Worm (Caenorhabditis elegans) whole organism, L4/young adult: Measurements from ENCODE around the gene Y56A3A.33.

Experiments
- W03F9.2 ChIP-seq: fragments of 150-350 bp; optimal IDR thresholded peaks from 2 replicates; lab custom pipeline; 2014; ENCODE audit warnings: missing biosample characterization, missing genetic modification characterization
- dao-5 ChIP-seq: sonication (generic microtip); optimal IDR thresholded peaks from 2 replicates; lab custom pipeline; 2016; ENCODE audit warnings: missing genotype, missing genetic modification characterization, moderate library complexity, missing compliant biosample characterization
- him-1 ChIP-seq: sonication (generic microtip); optimal IDR thresholded peaks from 2 replicates; lab custom pipeline; 2016; ENCODE audit warnings: missing genotype, missing genetic modification reagents, missing genetic modification characterization, missing compliant biosample characterization

ce11 chrIII:12037217-12037616 lies 34.5 kb upstream of the Y56A3A.33 start:
- TF ChIP-seq dao-5 (tag; lab: Kevin White, UChicago) (no peak), him-1 (tag; lab: Kevin White, UChicago) (no peak), W03F9.2 (tag; lab: Kevin White, UChicago) (no peak)
